Worm (Caenorhabditis elegans) whole organism, L3 larva: ENCODE measurements around the gene C30F2.5.

ENCODE experiments used
- R02D3.7 ChIP-seq: fragments of 150-350 bp; optimal IDR thresholded peaks from 2 replicates; lab custom pipeline; 2014; ENCODE audit warnings: missing biosample characterization, missing genetic modification characterization
- ZK546.5 ChIP-seq: sonication (generic microtip); optimal IDR thresholded peaks from 2 replicates; lab custom pipeline; 2017; ENCODE audit warnings: missing biosample characterization, missing genetic modification characterization
- aly-2 ChIP-seq: fragments of 150-350 bp; optimal IDR thresholded peaks from 2 replicates; lab custom pipeline; 2014; ENCODE audit warnings: missing biosample characterization, missing genetic modification characterization
- ama-1 ChIP-seq: fragments of 150-350 bp; optimal IDR thresholded peaks from 2 replicates; lab custom pipeline; 2018
- ceh-16 ChIP-seq: sonication (generic microtip); optimal IDR thresholded peaks from 2 replicates; lab custom pipeline; 2017; ENCODE audit warnings: missing biosample characterization, missing genetic modification characterization
- ceh-28 ChIP-seq: fragments of 150-350 bp; optimal IDR thresholded peaks from 2 replicates; lab custom pipeline; 2014; ENCODE audit warnings: missing biosample characterization, missing genetic modification reagents, missing genetic modification characterization
- ceh-9 ChIP-seq: sonication (generic microtip); optimal IDR thresholded peaks from 2 replicates; lab custom pipeline; 2018; ENCODE audit warnings: missing biosample characterization, missing genetic modification characterization
- egl-27 ChIP-seq: sonication (generic microtip); optimal IDR thresholded peaks from 4 replicates; lab custom pipeline; 2017; ENCODE audit warnings: missing biosample characterization, missing genetic modification reagents, missing genetic modification characterization
- egl-5 ChIP-seq: fragments of 150-350 bp; optimal IDR thresholded peaks from 2 replicates; lab custom pipeline; 2017; ENCODE audit warnings: missing biosample characterization, missing genetic modification reagents, missing genetic modification characterization, inconsistent platforms
- elt-2 ChIP-seq: sonication (generic microtip); optimal IDR thresholded peaks from 2 replicates; lab custom pipeline; 2016; ENCODE audit warnings: missing genetic modification reagents, mild to moderate bottlenecking, missing genetic modification characterization, missing compliant biosample characterization
- fkh-10 ChIP-seq: sonication (generic microtip); optimal IDR thresholded peaks from 2 replicates; lab custom pipeline; 2017; ENCODE audit warnings: missing biosample characterization, missing genetic modification reagents, missing genetic modification characterization
- fkh-2 ChIP-seq: fragments of 150-350 bp; optimal IDR thresholded peaks from 2 replicates; lab custom pipeline; 2014; ENCODE audit warnings: missing biosample characterization, missing genetic modification reagents, missing genetic modification characterization
- fos-1 ChIP-seq: fragments of 150-350 bp; optimal IDR thresholded peaks from 2 replicates; lab custom pipeline; 2014; ENCODE audit warnings: missing biosample characterization, missing genetic modification characterization
- hmg-11 ChIP-seq: sonication (generic microtip); optimal IDR thresholded peaks from 2 replicates; lab custom pipeline; 2016; ENCODE audit warnings: missing genetic modification characterization, missing compliant biosample characterization
- jun-1 ChIP-seq: fragments of 150-350 bp; optimal IDR thresholded peaks from 2 replicates; lab custom pipeline; 2014; ENCODE audit warnings: missing biosample characterization, missing genetic modification reagents, missing genetic modification characterization
- lin-39 ChIP-seq: fragments of 150-350 bp; optimal IDR thresholded peaks from 2 replicates; lab custom pipeline; 2018; ENCODE audit warnings: missing biosample characterization, missing genetic modification reagents, missing genetic modification characterization
- lsy-12 ChIP-seq: sonication (generic microtip); optimal IDR thresholded peaks from 2 replicates; lab custom pipeline; 2016; ENCODE audit warnings: mild to moderate bottlenecking, missing genetic modification characterization, missing compliant biosample characterization
- mdl-1 ChIP-seq: fragments of 150-350 bp; optimal IDR thresholded peaks from 2 replicates; lab custom pipeline; 2014; ENCODE audit warnings: missing biosample characterization, missing genetic modification characterization
- mml-1 ChIP-seq: fragments of 150-350 bp; sonication (generic microtip); optimal IDR thresholded peaks from 3 replicates; lab custom pipeline; 2014; ENCODE audit warnings: missing biosample characterization, missing genetic modification characterization
- nhr-11 ChIP-seq: fragments of 150-350 bp; optimal IDR thresholded peaks from 2 replicates; lab custom pipeline; 2014; ENCODE audit warnings: missing biosample characterization, missing genetic modification characterization
- nhr-12 ChIP-seq: fragments of 150-350 bp; optimal IDR thresholded peaks from 2 replicates; lab custom pipeline; 2014; ENCODE audit warnings: missing biosample characterization, missing genetic modification characterization
- nhr-23 ChIP-seq: fragments of 150-350 bp; optimal IDR thresholded peaks from 2 replicates; lab custom pipeline; 2014; ENCODE audit warnings: missing biosample characterization, missing genetic modification reagents, missing genetic modification characterization
- nhr-25 ChIP-seq: sonication (generic microtip); optimal IDR thresholded peaks from 2 replicates; lab custom pipeline; 2017; ENCODE audit warnings: missing biosample characterization, missing genetic modification characterization
- nhr-28 ChIP-seq: fragments of 150-350 bp; optimal IDR thresholded peaks from 2 replicates; lab custom pipeline; 2014; ENCODE audit warnings: missing biosample characterization, missing genetic modification characterization
- nhr-43 ChIP-seq: sonication (generic microtip); optimal IDR thresholded peaks from 2 replicates; lab custom pipeline; 2016; ENCODE audit warnings: mild to moderate bottlenecking, missing genetic modification characterization, missing compliant biosample characterization; ENCODE audit not compliant: poor library complexity, severe bottlenecking
- nhr-76 ChIP-seq: fragments of 150-350 bp; sonication (generic microtip); optimal IDR thresholded peaks from 5 replicates; lab custom pipeline; 2014; ENCODE audit warnings: missing biosample characterization, missing genetic modification characterization
- sea-2 ChIP-seq: fragments of 150-350 bp; sonication (generic microtip); optimal IDR thresholded peaks from 4 replicates; lab custom pipeline; 2014; ENCODE audit warnings: missing biosample characterization, missing genetic modification reagents, missing genetic modification characterization
- snpc-4 ChIP-seq: fragments of 150-350 bp; optimal IDR thresholded peaks from 2 replicates; lab custom pipeline; 2014; ENCODE audit warnings: missing biosample characterization, missing genetic modification characterization
- tbx-2 ChIP-seq: sonication (generic microtip); optimal IDR thresholded peaks from 2 replicates; lab custom pipeline; 2016; ENCODE audit warnings: mild to moderate bottlenecking, missing genetic modification characterization, missing compliant biosample characterization
- unc-39 ChIP-seq: sonication (generic microtip); optimal IDR thresholded peaks from 4 replicates; lab custom pipeline; 2017; ENCODE audit warnings: missing biosample characterization, missing genetic modification characterization
- unc-62 ChIP-seq: fragments of 150-350 bp; sonication (generic microtip); optimal IDR thresholded peaks from 4 replicates; lab custom pipeline; 2014; ENCODE audit warnings: missing biosample characterization, missing genetic modification reagents, missing genetic modification characterization
- zag-1 ChIP-seq: fragments of 150-350 bp; optimal IDR thresholded peaks from 2 replicates; lab custom pipeline; 2014; ENCODE audit warnings: missing biosample characterization, missing genetic modification characterization
- ztf-4 ChIP-seq: fragments of 150-350 bp; optimal IDR thresholded peaks from 2 replicates; lab custom pipeline; 2014; ENCODE audit warnings: missing biosample characterization, missing genetic modification characterization

Gene C30F2.5

DNA sequence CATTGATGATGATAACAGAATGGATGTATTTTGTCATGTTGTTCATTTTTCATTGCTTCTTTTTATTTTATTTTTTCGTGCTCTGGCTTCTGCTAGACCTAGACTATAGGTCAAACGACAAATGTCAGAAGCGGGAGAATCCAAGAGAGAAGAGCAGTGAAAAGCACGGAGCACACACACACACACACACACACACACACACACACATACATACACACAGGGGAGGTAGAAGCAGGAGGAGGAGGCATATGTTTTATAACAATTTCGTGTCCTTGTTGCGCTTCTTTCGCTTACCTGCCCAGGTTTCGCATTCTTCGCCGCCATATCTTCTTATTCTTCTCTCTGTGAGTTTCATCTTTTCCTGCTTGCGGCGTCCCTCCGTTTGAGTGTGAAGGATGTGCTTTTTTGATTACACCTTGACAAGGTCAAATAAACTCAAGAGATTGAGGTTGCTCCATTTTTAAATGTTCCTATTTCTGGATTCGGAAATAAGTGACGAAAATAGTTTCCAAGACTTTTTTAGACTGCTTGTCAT is 3.7 kb downstream of the C30F2.5 start:
- TF ChIP-seq ztf-4 (tag; lab: Kevin White, UChicago) (no peak), egl-5 (tag; lab: Kevin White, UChicago) (peak; percentile 11), nhr-11 (tag; lab: Kevin White, UChicago) (peak; percentile 2)

DNA sequence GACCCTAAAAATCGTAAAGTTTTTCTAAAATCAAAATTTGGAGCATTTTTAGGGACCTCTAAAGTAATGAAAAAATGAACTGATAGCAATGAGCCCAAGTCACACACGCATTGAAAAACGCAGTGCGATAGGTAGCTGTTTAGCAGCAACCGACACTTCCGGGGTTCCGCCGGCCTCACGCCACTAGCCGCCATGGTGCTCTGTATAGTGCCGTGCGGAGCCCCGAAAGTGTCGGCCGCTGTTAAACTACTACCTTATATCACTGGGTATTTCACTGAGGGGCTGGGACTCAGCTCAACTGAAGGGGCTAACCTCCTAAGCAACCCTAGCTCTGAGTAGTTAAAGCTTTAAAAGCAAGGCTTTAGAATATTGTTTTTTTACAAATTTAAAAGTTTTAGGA is 4.8 kb downstream of the C30F2.5 start:
- TF ChIP-seq jun-1 (tag; lab: Kevin White, UChicago) (no peak), fos-1 (tag; lab: Kevin White, UChicago) (no peak), tbx-2 (tag; lab: Kevin White, UChicago) (no peak)

DNA sequence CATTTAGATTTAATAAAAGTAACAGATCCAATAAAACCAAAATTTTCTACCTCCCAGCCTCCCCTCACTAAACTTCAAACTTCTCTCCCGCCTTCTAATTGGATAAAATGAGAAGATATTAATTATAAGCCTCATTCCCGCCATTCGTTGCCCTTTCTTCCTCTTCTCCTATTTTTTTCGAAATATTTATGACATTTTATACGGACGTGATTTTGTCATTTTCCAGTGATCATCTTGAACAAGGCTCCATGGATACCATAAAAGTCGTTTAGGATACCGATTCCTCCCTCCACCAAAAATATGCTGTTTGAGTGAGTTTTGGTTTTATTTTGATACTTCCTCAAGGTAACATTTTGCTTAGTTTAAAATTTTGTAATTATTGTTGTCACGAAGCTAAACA is 8.9 kb downstream of the C30F2.5 start, which contains the start of gene ZK1073.2:
Gene ZK1073.2, plus strand, starts transcription at position 301 of the 400 bp plus-strand sequence.
- TF ChIP-seq fkh-2 (no peak), ceh-28 (tag; lab: Kevin White, UChicago) (no peak)

DNA sequence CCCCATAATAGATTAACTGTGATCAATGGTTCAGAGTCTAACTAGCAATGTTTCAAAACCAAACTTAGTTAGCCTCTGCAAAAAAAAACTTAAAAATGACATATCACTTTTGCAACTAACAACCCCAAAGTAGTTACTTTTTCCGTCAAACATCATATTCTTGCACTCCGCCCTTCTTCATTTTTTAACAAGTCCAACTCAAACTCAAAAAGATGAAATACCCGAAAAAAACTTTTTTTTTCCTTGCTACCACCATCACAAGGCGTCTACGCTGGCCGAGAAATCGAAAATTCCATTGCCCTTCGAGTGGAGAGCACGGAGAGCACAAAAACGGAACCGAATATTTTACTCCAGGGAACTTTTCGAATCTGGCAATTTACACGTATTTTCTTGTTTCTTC is 11.4 kb downstream of the C30F2.5 start:
- TF ChIP-seq ztf-4 (tag; lab: Kevin White, UChicago) (no peak), aly-2 (no peak), ama-1 (lab: Kevin White, UChicago) (no peak), lsy-12 (tag; lab: Kevin White, UChicago) (no peak)

DNA sequence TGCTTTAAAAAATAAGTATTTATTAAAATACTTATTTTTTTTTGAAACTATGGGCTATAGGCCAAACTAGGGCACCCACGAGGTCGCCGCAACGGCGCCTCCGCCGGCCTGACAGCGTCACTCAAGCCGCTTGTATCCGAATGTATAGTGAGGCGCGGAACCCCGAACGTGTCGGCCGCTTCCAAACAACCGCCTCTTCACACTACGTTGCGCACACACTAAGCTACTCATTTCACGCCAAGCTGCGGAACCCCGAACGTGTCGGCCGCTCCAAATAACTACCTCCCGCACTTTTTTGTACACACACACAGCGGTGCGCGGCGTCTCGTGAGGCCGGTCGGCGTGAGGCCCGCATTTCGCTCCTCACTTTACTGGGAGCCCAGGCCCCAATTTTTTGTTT is 18.5 kb downstream of the C30F2.5 start:
- TF ChIP-seq nhr-12 (tag; lab: Kevin White, UChicago): no peak
- no peak for TF ChIP-seq hmg-11 (tag; lab: Kevin White, UChicago)
- TF ChIP-seq ama-1 (lab: Kevin White, UChicago): no peak
- TF ChIP-seq snpc-4 (tag; lab: Kevin White, UChicago): no peak
- TF ChIP-seq elt-2 (tag; lab: Kevin White, UChicago): no peak
- no peak for TF ChIP-seq unc-39 (tag; lab: Kevin White, UChicago)
- no peak for TF ChIP-seq egl-27 (tag; lab: Kevin White, UChicago)
- no peak for TF ChIP-seq nhr-25
- no peak for TF ChIP-seq unc-62 (GFP tag; lab: Kevin White, UChicago)
- TF ChIP-seq sea-2 (GFP tag; lab: Kevin White, UChicago): no peak
- TF ChIP-seq ceh-9 (tag; lab: Kevin White, UChicago): no peak

DNA sequence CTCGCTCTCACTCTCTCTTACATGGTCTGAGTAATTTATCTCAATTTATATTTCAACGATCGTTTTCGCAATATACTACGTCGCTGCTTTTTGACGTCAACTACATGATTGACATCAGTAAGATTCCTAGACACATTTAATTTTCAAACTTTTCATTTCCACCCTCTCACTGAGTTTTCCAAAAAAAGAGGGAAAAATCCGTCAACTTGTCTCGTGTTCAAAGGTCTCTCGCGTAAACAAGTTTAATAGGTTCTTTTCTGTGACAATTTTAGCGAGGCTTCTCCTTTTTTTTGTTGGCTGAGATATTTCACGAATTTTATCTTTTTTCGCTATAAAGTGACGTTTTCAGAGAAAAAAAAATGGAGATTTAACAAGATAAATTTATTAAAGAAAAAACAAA is 19.5 kb downstream of the C30F2.5 start:
- TF ChIP-seq fkh-10 (GFP tag; lab: Kevin White, UChicago): peak; percentile 10
- TF ChIP-seq R02D3.7 (tag; lab: Kevin White, UChicago): no peak

DNA sequence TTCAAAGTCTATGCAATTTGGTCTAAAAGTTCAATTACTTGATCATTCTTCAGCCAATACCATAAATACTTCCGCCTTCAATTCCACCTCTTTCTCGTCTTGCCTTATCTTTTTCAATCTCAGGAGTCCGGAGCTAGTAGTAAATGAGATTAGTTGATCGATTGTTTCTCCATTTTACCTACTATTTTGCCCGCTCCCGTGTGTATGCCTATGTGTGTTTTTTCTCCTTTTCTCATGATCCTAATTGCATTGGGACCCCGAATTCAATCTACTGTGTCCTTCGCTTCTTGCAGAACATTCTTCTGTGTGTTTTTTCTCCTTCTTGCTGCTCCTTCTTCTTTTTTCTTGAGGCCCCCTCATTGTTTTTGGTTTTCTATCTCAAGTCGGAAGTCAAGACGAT is 21.8 kb downstream of the C30F2.5 start:
- TF ChIP-seq lin-39 (peak; percentile 1), ZK546.5 (tag; lab: Kevin White, UChicago) (no peak), fkh-10 (GFP tag; lab: Kevin White, UChicago) (peak; percentile 62)

DNA sequence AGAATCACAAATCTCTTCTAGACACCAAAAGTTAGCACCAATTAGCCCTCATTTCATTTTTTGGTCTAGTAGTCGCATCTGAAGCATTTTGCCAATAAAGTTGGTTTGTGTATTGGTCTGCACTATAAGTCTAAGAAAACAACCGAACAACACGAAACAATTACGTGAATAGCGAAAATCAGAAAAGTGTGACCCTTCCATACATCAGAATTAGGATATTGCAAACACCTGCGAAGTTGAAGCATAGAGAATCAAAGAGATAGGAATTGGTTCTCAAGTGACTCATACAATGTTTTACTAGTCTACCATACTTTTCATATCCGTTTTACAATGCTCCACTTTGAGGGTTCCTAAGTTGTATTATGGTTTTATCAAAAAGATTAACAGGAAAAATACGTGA is 22.7 kb downstream of the C30F2.5 start:
- TF ChIP-seq lin-39 (no peak), unc-39 (tag; lab: Kevin White, UChicago) (no peak), nhr-43 (tag; lab: Kevin White, UChicago) (no peak), nhr-28 (tag; lab: Kevin White, UChicago) (no peak), zag-1 (no peak), nhr-11 (tag; lab: Kevin White, UChicago) (no peak), fkh-10 (GFP tag; lab: Kevin White, UChicago) (no peak), mml-1 (tag; lab: Kevin White, UChicago) (no peak), ceh-16 (tag; lab: Kevin White, UChicago) (no peak), jun-1 (tag; lab: Kevin White, UChicago) (no peak), tbx-2 (tag; lab: Kevin White, UChicago) (no peak), ZK546.5 (tag; lab: Kevin White, UChicago) (no peak), snpc-4 (tag; lab: Kevin White, UChicago) (no peak), mdl-1 (tag; lab: Kevin White, UChicago) (no peak), ceh-28 (tag; lab: Kevin White, UChicago) (no peak), aly-2 (no peak), fkh-2 (no peak), egl-27 (tag; lab: Kevin White, UChicago) (no peak), nhr-76 (tag; lab: Kevin White, UChicago) (no peak), nhr-23 (no peak)
